Worm (Caenorhabditis elegans) whole organism, midembryonic: ENCODE data around the gene srh-193.

Experiments
- flt-1 ChIP-seq: fragments of 200-800 bp; sonication (Bioruptor generic); IDR thresholded peaks from 2 replicates; pipeline ENCODE4 v1.3.6; 2022; ENCODE audit warnings: missing genetic modification characterization, missing compliant biosample characterization
- med-1 ChIP-seq: sonication (generic microtip); optimal IDR thresholded peaks from 2 replicates; lab custom pipeline; 2017; ENCODE audit warnings: missing genetic modification characterization, mild to moderate bottlenecking, missing compliant biosample characterization, antibody characterized with exemption, missing genetic modification reagents; ENCODE audit not compliant: insufficient read depth
- ztf-29 ChIP-seq: fragments of 200-800 bp; sonication (Bioruptor generic); IDR thresholded peaks from 2 replicates; pipeline ENCODE4 v1.3.6; 2022; ENCODE audit warnings: missing genetic modification reagents, missing genetic modification characterization, missing compliant biosample characterization

ce11 chrV:4326841-4327240 lies 36.8 kb upstream of the srh-193 start, which contains the start of gene D2063.1:
- TF ChIP-seq med-1 (GFP tag; lab: Kevin White, UChicago) = no peak
- TF ChIP-seq flt-1 (GFP tag; lab: Robert Waterston, UW) = no peak
- TF ChIP-seq ztf-29 = no peak
